Fruit fly (Drosophila melanogaster) whole organism, adult: ENCODE data around the gene out.

Source experiments
- CG12768 ChIP-seq: fragments of 200-800 bp; sonication (Bioruptor generic); optimal IDR thresholded peaks from 2 replicates; lab custom pipeline; 2017; ENCODE audit warnings: missing biosample characterization, missing genetic modification characterization, mild to moderate bottlenecking, moderate library complexity, missing genetic modification reagents
- CG33017 ChIP-seq: fragments of 200-800 bp; sonication (Bioruptor generic); optimal IDR thresholded peaks from 2 replicates; lab custom pipeline; 2018; ENCODE audit warnings: missing biosample characterization, mild to moderate bottlenecking, missing genetic modification characterization, moderate library complexity
- CG7045 ChIP-seq: fragments of 200-800 bp; sonication (Bioruptor generic); optimal IDR thresholded peaks from 2 replicates; lab custom pipeline; 2017; ENCODE audit warnings: missing biosample characterization, mild to moderate bottlenecking, missing genetic modification characterization
- Crg-1 ChIP-seq: fragments of 200-800 bp; sonication (Bioruptor generic); optimal IDR thresholded peaks from 2 replicates; lab custom pipeline; 2016; ENCODE audit warnings: missing biosample characterization, missing genetic modification characterization
- Mnt ChIP-seq: fragments of 200-800 bp; sonication (Bioruptor generic); optimal IDR thresholded peaks from 2 replicates; lab custom pipeline; 2016; ENCODE audit warnings: missing biosample characterization, mild to moderate bottlenecking, missing genetic modification characterization
- cic ChIP-seq: fragments of 200-800 bp; sonication (Bioruptor generic); optimal IDR thresholded peaks from 2 replicates; lab custom pipeline; 2017; ENCODE audit warnings: missing biosample characterization, mild to moderate bottlenecking, missing genetic modification characterization, moderate library complexity
- pad ChIP-seq: fragments of 200-800 bp; sonication (Bioruptor generic); optimal IDR thresholded peaks from 3 replicates; lab custom pipeline; 2017; ENCODE audit warnings: missing biosample characterization, missing genetic modification characterization, mild to moderate bottlenecking, moderate library complexity, missing genetic modification reagents
- tj ChIP-seq: fragments of 200-800 bp; sonication (Bioruptor generic); optimal IDR thresholded peaks from 3 replicates; lab custom pipeline; 2017; ENCODE audit warnings: missing biosample characterization, mild to moderate bottlenecking, missing genetic modification characterization, moderate library complexity

DNA sequence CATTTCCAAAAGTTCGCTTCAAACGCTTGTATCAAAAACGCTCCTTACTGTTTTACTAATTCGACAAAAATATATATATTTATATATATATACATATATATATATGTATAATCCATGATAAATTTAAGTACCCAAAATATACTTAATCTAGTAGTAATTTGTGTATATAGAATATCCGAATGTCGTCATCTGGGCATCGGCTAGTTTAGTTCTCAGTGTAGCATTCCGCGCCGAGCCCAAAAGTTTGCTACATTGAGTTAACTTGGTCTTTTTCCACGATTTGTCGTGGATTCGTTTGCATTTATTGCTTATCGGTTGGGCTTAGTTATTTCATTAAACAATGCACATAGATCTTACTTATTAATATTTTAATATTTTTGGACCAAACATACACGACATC lies 40.6 kb downstream of the out start:
- no peak for TF ChIP-seq pad
- no peak for TF ChIP-seq CG7045
- no peak for TF ChIP-seq Mnt (GFP tag; lab: Kevin White, UChicago)
- TF ChIP-seq Crg-1, result no peak
- no peak for TF ChIP-seq CG33017 (tag; lab: Kevin White, UChicago)
- no peak for TF ChIP-seq CG12768 (GFP tag; lab: Kevin White, UChicago)
- TF ChIP-seq cic, result no peak
- TF ChIP-seq tj (GFP tag; lab: Kevin White, UChicago), result no peak
